Worm (Caenorhabditis elegans) whole organism, L2 larva: ENCODE measurements around the gene Y82E9BR.10.

Experiments used
- alr-1 ChIP-seq: fragments of 150-350 bp; optimal IDR thresholded peaks from 2 replicates; lab custom pipeline; 2014; ENCODE audit warnings: missing biosample characterization, missing genetic modification characterization
- dmd-4 ChIP-seq: sonication (generic microtip); optimal IDR thresholded peaks from 2 replicates; lab custom pipeline; 2017; ENCODE audit warnings: missing biosample characterization, missing genetic modification characterization
- elt-1 ChIP-seq: fragments of 150-350 bp; optimal IDR thresholded peaks from 2 replicates; lab custom pipeline; 2014; ENCODE audit warnings: missing biosample characterization, missing genetic modification characterization
- fos-1 ChIP-seq: fragments of 150-350 bp; optimal IDR thresholded peaks from 2 replicates; lab custom pipeline; 2014; ENCODE audit warnings: missing biosample characterization, missing genetic modification characterization
- lin-11 ChIP-seq: fragments of 150-350 bp; sonication (generic microtip); optimal IDR thresholded peaks from 2 replicates; lab custom pipeline; 2014; ENCODE audit warnings: missing biosample characterization, missing genetic modification characterization, inconsistent platforms, mixed read lengths
- lin-13 ChIP-seq: fragments of 150-350 bp; optimal IDR thresholded peaks from 2 replicates; lab custom pipeline; 2014; ENCODE audit warnings: missing biosample characterization, missing genetic modification reagents, missing genetic modification characterization
- lsy-2 ChIP-seq, 2 experiments: fragments of 150-350 bp in 1 of 2; sonication (generic microtip) in 1 of 2; optimal IDR thresholded peaks; 2 replicates each; lab custom pipeline; 2014 to 2017; ENCODE audit warnings: missing biosample characterization in 2 of 2, missing genetic modification characterization in 2 of 2
- nhr-10 ChIP-seq: sonication (generic microtip); optimal IDR thresholded peaks from 2 replicates; lab custom pipeline; 2017; ENCODE audit warnings: missing biosample characterization, missing genetic modification characterization
- nhr-11 ChIP-seq: fragments of 150-350 bp; optimal IDR thresholded peaks from 2 replicates; lab custom pipeline; 2014; ENCODE audit warnings: missing biosample characterization, missing genetic modification characterization
- nhr-12 ChIP-seq: fragments of 150-350 bp; optimal IDR thresholded peaks from 2 replicates; lab custom pipeline; 2014; ENCODE audit warnings: missing biosample characterization, missing genetic modification characterization
- nhr-77 ChIP-seq: fragments of 150-350 bp; optimal IDR thresholded peaks from 2 replicates; lab custom pipeline; 2014; ENCODE audit warnings: missing biosample characterization, missing genetic modification characterization
- skn-1 ChIP-seq: sonication (generic microtip); optimal IDR thresholded peaks from 2 replicates; lab custom pipeline; 2017; ENCODE audit warnings: missing biosample characterization, missing genetic modification characterization
- snpc-4 ChIP-seq: fragments of 150-350 bp; optimal IDR thresholded peaks from 2 replicates; lab custom pipeline; 2014; ENCODE audit warnings: missing biosample characterization, missing genetic modification characterization
- ztf-4 ChIP-seq: fragments of 150-350 bp; optimal IDR thresholded peaks from 2 replicates; lab custom pipeline; 2014; ENCODE audit warnings: missing biosample characterization, missing genetic modification characterization

ce11 chrIII:1392763-1393162, 17.4 kb upstream of the Y82E9BR.10 start:
- no peak for TF ChIP-seq snpc-4
- TF ChIP-seq nhr-10 = no peak
- TF ChIP-seq nhr-77 (tag; lab: Kevin White, UChicago) = no peak
- TF ChIP-seq fos-1 (tag; lab: Kevin White, UChicago) = peak; percentile 84
- TF ChIP-seq nhr-12 (tag; lab: Kevin White, UChicago) = no peak
- TF ChIP-seq lin-11 = no peak
- no peak for TF ChIP-seq elt-1 (tag; lab: Kevin White, UChicago)
- no peak for TF ChIP-seq skn-1 (tag; lab: Kevin White, UChicago)
- no peak for TF ChIP-seq lin-13
- no peak for TF ChIP-seq lsy-2 (tag; optimal IDR thresholded peaks at IDR 0.05; lab: Kevin White, UChicago)
- no peak for TF ChIP-seq nhr-11 (tag; lab: Kevin White, UChicago)
- no peak for TF ChIP-seq dmd-4
- TF ChIP-seq ztf-4 (tag; lab: Kevin White, UChicago) = no peak
- no peak for TF ChIP-seq alr-1 (tag; lab: Kevin White, UChicago)
